Fruit fly (Drosophila melanogaster) whole organism, embryonic: Measurements from ENCODE around the gene CG31898.

ENCODE experiments used
- Abd-B ChIP-seq: fragments of 200-800 bp; sonication (Bioruptor generic); optimal IDR thresholded peaks from 2 replicates; lab custom pipeline; 2018; ENCODE audit warnings: missing biosample characterization, mild to moderate bottlenecking, missing genetic modification characterization, moderate library complexity
- Atf-2 ChIP-seq: fragments of 200-800 bp; sonication (Bioruptor generic); optimal IDR thresholded peaks from 2 replicates; lab custom pipeline; 2016; ENCODE audit warnings: missing biosample characterization, missing genetic modification characterization
- Awh ChIP-seq: fragments of 200-800 bp; sonication (Bioruptor generic); IDR thresholded peaks from 2 replicates; pipeline ENCODE4, ENCODE4 v1.3.6; 2022; ENCODE audit warnings: missing biosample characterization, missing genetic modification characterization
- CG10267 ChIP-seq: fragments of 200-800 bp; sonication (Bioruptor generic); optimal IDR thresholded peaks from 2 replicates; lab custom pipeline; 2018; ENCODE audit warnings: missing biosample characterization, mild to moderate bottlenecking, missing genetic modification characterization, moderate library complexity
- CG10274 ChIP-seq: fragments of 200-800 bp; sonication (Bioruptor generic); optimal IDR thresholded peaks from 3 replicates; lab custom pipeline; 2017; ENCODE audit warnings: missing biosample characterization, mild to moderate bottlenecking, missing genetic modification characterization
- CG11504 ChIP-seq: fragments of 200-800 bp; sonication (Bioruptor generic); optimal IDR thresholded peaks from 3 replicates; lab custom pipeline; 2019; ENCODE audit warnings: missing biosample characterization, mild to moderate bottlenecking, missing genetic modification characterization, moderate library complexity
- CG12071 ChIP-seq: fragments of 200-800 bp; sonication (Bioruptor generic); optimal IDR thresholded peaks from 3 replicates; lab custom pipeline; 2018; ENCODE audit warnings: missing biosample characterization, mild to moderate bottlenecking, missing genetic modification characterization
- CG12155 ChIP-seq: fragments of 200-800 bp; sonication (Bioruptor generic); optimal IDR thresholded peaks from 3 replicates; lab custom pipeline; 2016; ENCODE audit warnings: missing biosample characterization, missing genetic modification characterization
- CG14860 ChIP-seq: fragments of 200-800 bp; sonication (Bioruptor generic); IDR thresholded peaks from 3 replicates; pipeline ENCODE4 v1.3.6; 2022; ENCODE audit warnings: missing biosample characterization, missing genetic modification characterization; ENCODE audit not compliant: partially characterized antibody
- CG17328 ChIP-seq: fragments of 200-800 bp; sonication (Bioruptor generic); IDR thresholded peaks from 2 replicates; pipeline ENCODE4 v1.3.6; 2022; ENCODE audit warnings: missing biosample characterization, missing genetic modification characterization
- CG17361 ChIP-seq: fragments of 200-800 bp; sonication (Bioruptor generic); IDR thresholded peaks from 3 replicates; pipeline ENCODE4 v1.3.6; 2022; ENCODE audit warnings: missing biosample characterization, missing genetic modification characterization
- CG17829 ChIP-seq: fragments of 200-800 bp; optimal IDR thresholded peaks from 2 replicates; lab custom pipeline; 2019; ENCODE audit warnings: missing biosample characterization, mild to moderate bottlenecking, missing genetic modification characterization, moderate library complexity
- CG32532 ChIP-seq: fragments of 200-800 bp; sonication (Bioruptor generic); IDR thresholded peaks from 2 replicates; pipeline ENCODE4 v1.3.6; 2022; ENCODE audit warnings: missing biosample characterization, missing genetic modification characterization
- CG3281 ChIP-seq: fragments of 200-800 bp; sonication (Bioruptor generic); optimal IDR thresholded peaks from 3 replicates; lab custom pipeline; 2017; ENCODE audit warnings: missing biosample characterization, mild to moderate bottlenecking, missing genetic modification characterization
- CG3847 ChIP-seq: fragments of 200-800 bp; sonication (Bioruptor generic); IDR thresholded peaks from 2 replicates; pipeline ENCODE4 v1.3.6; 2022; ENCODE audit warnings: missing biosample characterization, missing genetic modification characterization
- CG42726 ChIP-seq: fragments of 200-800 bp; sonication (Bioruptor generic); IDR thresholded peaks from 2 replicates; pipeline ENCODE4 v1.3.6; 2022; ENCODE audit warnings: missing biosample characterization, missing genetic modification characterization; ENCODE audit not compliant: partially characterized antibody
- CG6854 ChIP-seq: fragments of 200-800 bp; sonication (Bioruptor generic); optimal IDR thresholded peaks from 3 replicates; lab custom pipeline; 2017; ENCODE audit warnings: missing biosample characterization, mild to moderate bottlenecking, missing genetic modification characterization
- CG7745 ChIP-seq: fragments of 200-800 bp; sonication (Bioruptor generic); optimal IDR thresholded peaks from 2 replicates; lab custom pipeline; 2018; ENCODE audit warnings: missing biosample characterization, mild to moderate bottlenecking, missing genetic modification characterization, moderate library complexity
- CG7839 ChIP-seq: fragments of 200-800 bp; sonication (Bioruptor generic); optimal IDR thresholded peaks from 3 replicates; lab custom pipeline; 2018; ENCODE audit warnings: missing biosample characterization, mild to moderate bottlenecking, missing genetic modification characterization, moderate library complexity
- CG7963 ChIP-seq: fragments of 200-800 bp; sonication (Bioruptor generic); IDR thresholded peaks from 3 replicates; pipeline ENCODE4 v1.3.6; 2022; ENCODE audit warnings: missing biosample characterization, missing genetic modification characterization; ENCODE audit not compliant: partially characterized antibody
- CG8359 ChIP-seq: fragments of 200-800 bp; sonication (Bioruptor generic); optimal IDR thresholded peaks from 2 replicates; lab custom pipeline; 2017; ENCODE audit warnings: missing biosample characterization, mild to moderate bottlenecking, missing genetic modification characterization, borderline replicate concordance
- CG8388 ChIP-seq: fragments of 200-800 bp; sonication (Bioruptor generic); optimal IDR thresholded peaks from 2 replicates; lab custom pipeline; 2019; ENCODE audit warnings: missing biosample characterization, mild to moderate bottlenecking, missing genetic modification characterization, moderate library complexity
- CG9437 ChIP-seq: fragments of 200-800 bp; sonication (Bioruptor generic); optimal IDR thresholded peaks from 2 replicates; lab custom pipeline; 2018; ENCODE audit warnings: missing biosample characterization, mild to moderate bottlenecking, missing genetic modification characterization
- Dip2 ChIP-seq: fragments of 200-800 bp; sonication (Bioruptor generic); IDR thresholded peaks from 2 replicates; pipeline ENCODE4 v1.3.6; 2022; ENCODE audit warnings: missing biosample characterization, missing genetic modification characterization
- Gug ChIP-seq: fragments of 200-800 bp; sonication (Bioruptor generic); IDR thresholded peaks from 4 replicates; pipeline ENCODE4 v1.3.6; 2022; ENCODE audit warnings: missing biosample characterization, missing genetic modification characterization
- HHEX ChIP-seq: fragments of 200-800 bp; sonication (Bioruptor generic); optimal IDR thresholded peaks from 3 replicates; lab custom pipeline; 2017; ENCODE audit warnings: missing biosample characterization, mild to moderate bottlenecking, missing genetic modification characterization, missing genetic modification reagents
- Hey ChIP-seq: fragments of 200-800 bp; sonication (Bioruptor generic); optimal IDR thresholded peaks from 3 replicates; lab custom pipeline; 2018; ENCODE audit warnings: missing biosample characterization, mild to moderate bottlenecking, missing genetic modification characterization
- HmgZ ChIP-seq: fragments of 200-800 bp; sonication (Bioruptor generic); optimal IDR thresholded peaks from 2 replicates; lab custom pipeline; 2018; ENCODE audit warnings: missing biosample characterization, mild to moderate bottlenecking, missing genetic modification characterization
- Hsf ChIP-seq: fragments of 200-800 bp; sonication (Bioruptor generic); optimal IDR thresholded peaks from 3 replicates; lab custom pipeline; 2016; ENCODE audit warnings: missing biosample characterization, missing genetic modification characterization
- Max ChIP-seq: fragments of 200-800 bp; sonication (Bioruptor generic); optimal IDR thresholded peaks from 2 replicates; lab custom pipeline; 2016; ENCODE audit warnings: missing biosample characterization, mild to moderate bottlenecking, missing genetic modification characterization
- Pdp1 ChIP-seq, 2 experiments: fragments of 200-800 bp; sonication (Bioruptor generic); optimal IDR thresholded peaks; 3 replicates each; lab custom pipeline; 2016; ENCODE audit warnings: missing biosample characterization in 2 of 2, missing genetic modification characterization in 2 of 2, mild to moderate bottlenecking in 1 of 2, moderate library complexity in 1 of 2
- Spps ChIP-seq: fragments of 200-800 bp; sonication (Bioruptor generic); optimal IDR thresholded peaks from 2 replicates; lab custom pipeline; 2018; ENCODE audit warnings: missing biosample characterization, mild to moderate bottlenecking, missing genetic modification characterization
- Taf1 ChIP-seq: fragments of 200-800 bp; sonication (Bioruptor generic); IDR thresholded peaks from 2 replicates; pipeline ENCODE4 v1.3.6; 2022; ENCODE audit warnings: missing biosample characterization, missing genetic modification characterization
- Xrp1 ChIP-seq: fragments of 200-800 bp; sonication (Bioruptor generic); IDR thresholded peaks from 2 replicates; pipeline ENCODE4 v1.3.6; 2022; ENCODE audit warnings: missing biosample characterization, missing genetic modification characterization
- ac ChIP-seq: fragments of 200-800 bp; sonication (Bioruptor generic); optimal IDR thresholded peaks from 3 replicates; lab custom pipeline; 2017; ENCODE audit warnings: missing biosample characterization, mild to moderate bottlenecking, missing genetic modification characterization
- br ChIP-seq: fragments of >200 bp; optimal IDR thresholded peaks from 2 replicates; lab custom pipeline; 2017
- cad ChIP-seq: fragments of >200 bp; optimal IDR thresholded peaks from 2 replicates; lab custom pipeline; 2017; ENCODE audit warnings: missing biosample characterization, missing genetic modification characterization
- dan ChIP-seq: fragments of 200-800 bp; sonication (Bioruptor generic); IDR thresholded peaks from 2 replicates; pipeline ENCODE4 v1.3.6; 2022; ENCODE audit warnings: missing biosample characterization, missing genetic modification characterization
- eyg ChIP-seq: fragments of 200-800 bp; sonication (Bioruptor generic); optimal IDR thresholded peaks from 3 replicates; lab custom pipeline; 2016; ENCODE audit warnings: missing biosample characterization, missing genetic modification characterization
- ham ChIP-seq: fragments of 200-800 bp; sonication (Bioruptor generic); IDR thresholded peaks from 2 replicates; pipeline ENCODE4 v1.3.6; 2022; ENCODE audit warnings: missing biosample characterization, missing genetic modification characterization
- mirr ChIP-seq: fragments of 200-800 bp; sonication (Bioruptor generic); optimal IDR thresholded peaks from 3 replicates; lab custom pipeline; 2018; ENCODE audit warnings: missing biosample characterization, mild to moderate bottlenecking, missing genetic modification characterization
- nmo ChIP-seq: fragments of 200-800 bp; sonication (Bioruptor generic); optimal IDR thresholded peaks from 2 replicates; lab custom pipeline; 2018; ENCODE audit warnings: missing biosample characterization, mild to moderate bottlenecking, missing genetic modification characterization, moderate library complexity
- nom ChIP-seq: fragments of 200-800 bp; sonication (Bioruptor generic); optimal IDR thresholded peaks from 2 replicates; lab custom pipeline; 2017; ENCODE audit warnings: missing biosample characterization, missing genetic modification characterization, mild to moderate bottlenecking, moderate library complexity, missing genetic modification reagents
- peb ChIP-seq: fragments of 200-800 bp; sonication (Bioruptor generic); IDR thresholded peaks from 2 replicates; pipeline ENCODE4 v1.3.6; 2022; ENCODE audit warnings: missing biosample characterization, missing genetic modification characterization
- ranshi ChIP-seq: fragments of 200-800 bp; sonication (Bioruptor generic); IDR thresholded peaks from 2 replicates; pipeline ENCODE4 v1.3.6; 2022; ENCODE audit warnings: missing biosample characterization, missing genetic modification characterization
- slbo ChIP-seq: fragments of 200-800 bp; sonication (Bioruptor generic); IDR thresholded peaks from 2 replicates; pipeline ENCODE4 v1.3.6; 2022; ENCODE audit warnings: missing biosample characterization, missing genetic modification characterization
- stc ChIP-seq: fragments of 200-800 bp; sonication (Bioruptor generic); IDR thresholded peaks from 2 replicates; pipeline ENCODE4 v1.3.6; 2022; ENCODE audit warnings: missing biosample characterization, missing genetic modification characterization
- tap ChIP-seq: fragments of 200-800 bp; optimal IDR thresholded peaks from 3 replicates; lab custom pipeline; 2019; ENCODE audit warnings: missing biosample characterization, mild to moderate bottlenecking, missing genetic modification characterization, moderate library complexity
- twi ChIP-seq: fragments of 200-800 bp; optimal IDR thresholded peaks from 2 replicates; lab custom pipeline; 2019; ENCODE audit warnings: missing biosample characterization, mild to moderate bottlenecking, missing genetic modification characterization, moderate library complexity
- zen ChIP-seq: fragments of 200-800 bp; sonication (Bioruptor generic); optimal IDR thresholded peaks from 3 replicates; lab custom pipeline; 2018; ENCODE audit warnings: missing biosample characterization, mild to moderate bottlenecking, missing genetic modification characterization, moderate library complexity

Gene CG31898

dm6 chr2L:8384108-8384601, 16.1 kb upstream of the CG31898 start, which contains the start of the genes Dad1 and CG13384 (continued):
- peak; percentile 49 to 74 for TF ChIP-seq Pdp1 (GFP tag; optimal IDR thresholded peaks at IDR 0.05; lab: Kevin White, UChicago)
- peak; percentile 52 for TF ChIP-seq mirr (GFP tag; lab: Kevin White, UChicago)
- TF ChIP-seq Gug (GFP tag; lab: Robert Waterston, UW), result peak; percentile 78
- TF ChIP-seq CG14860 (GFP tag; lab: Robert Waterston, UW), result no peak
- TF ChIP-seq CG7839 (tag; lab: Kevin White, UChicago), result peak; percentile 96
- peak; percentile 63 for TF ChIP-seq dan (GFP tag; lab: Robert Waterston, UW)
- TF ChIP-seq Max (GFP tag; lab: Kevin White, UChicago), result peak; percentile 84
- TF ChIP-seq cad (GFP tag; lab: Kevin White, UChicago), result no peak
- TF ChIP-seq CG42726 (GFP tag; lab: Robert Waterston, UW), result peak; percentile 49; the same call in 1 of the 2 replicates
- peak; percentile 68 for TF ChIP-seq Awh (GFP tag; lab: Robert Waterston, UW)
- TF ChIP-seq CG7745 (tag; lab: Kevin White, UChicago), result no peak
- no peak for TF ChIP-seq Hey (tag; lab: Kevin White, UChicago)
- TF ChIP-seq CG17361 (GFP tag; lab: Robert Waterston, UW), result peak; percentile 98
- peak; percentile 94 for TF ChIP-seq CG3847 (GFP tag; lab: Robert Waterston, UW)
- peak; percentile 94 for TF ChIP-seq Abd-B (GFP tag; lab: Kevin White, UChicago)
- peak; percentile 84 for TF ChIP-seq nom (GFP tag; lab: Kevin White, UChicago)
- peak; percentile 74; the same call in 1 of the 2 replicates for TF ChIP-seq ham (GFP tag; lab: Robert Waterston, UW)
- peak; percentile 92 for TF ChIP-seq CG10267 (tag; lab: Kevin White, UChicago)
- peak; percentile 89 for TF ChIP-seq CG11504 (tag; lab: Kevin White, UChicago)
- TF ChIP-seq eyg (GFP tag; lab: Kevin White, UChicago), result no peak
- TF ChIP-seq Xrp1 (GFP tag; lab: Robert Waterston, UW), result peak; percentile 94
- no peak for TF ChIP-seq br (lab: Kevin White, UChicago)
- TF ChIP-seq CG12071 (GFP tag; lab: Kevin White, UChicago), result peak; percentile 10
- TF ChIP-seq CG7963 (GFP tag; lab: Robert Waterston, UW), result no peak
- TF ChIP-seq CG10274 (GFP tag; lab: Kevin White, UChicago), result peak; percentile 50
- peak; percentile 86 for TF ChIP-seq HmgZ (tag; lab: Kevin White, UChicago)
- peak; percentile 96 for TF ChIP-seq CG17829
- peak; percentile 87 for TF ChIP-seq CG9437
- peak; percentile 89 for TF ChIP-seq stc
- TF ChIP-seq CG3281 (GFP tag; lab: Kevin White, UChicago), result peak; percentile 95
- peak; percentile 21 for TF ChIP-seq Atf-2 (GFP tag; lab: Kevin White, UChicago)
- TF ChIP-seq Spps (tag; lab: Kevin White, UChicago), result peak; percentile 82
- peak; percentile 51 for TF ChIP-seq CG8359 (GFP tag; lab: Kevin White, UChicago)
- TF ChIP-seq Dip2 (GFP tag; lab: Robert Waterston, UW), result 0 out of 2 replicates have a peak, but pooled peaks have one; percentile 35
- no peak for TF ChIP-seq ac (GFP tag; lab: Kevin White, UChicago)
- peak; percentile 90 for TF ChIP-seq CG8388 (GFP tag; lab: Kevin White, UChicago)
- TF ChIP-seq CG6854 (GFP tag; lab: Kevin White, UChicago), result peak; percentile 88
- TF ChIP-seq ranshi (GFP tag; lab: Robert Waterston, UW), result peak; percentile 89
- TF ChIP-seq Hsf, result peak; percentile 90
- TF ChIP-seq nmo (GFP tag; lab: Kevin White, UChicago), result peak; percentile 96
- TF ChIP-seq zen (tag; lab: Kevin White, UChicago), result peak; percentile 89
- TF ChIP-seq tap, result peak; percentile 90
- peak; percentile 87 for TF ChIP-seq CG17328
- TF ChIP-seq Taf1, result peak; percentile 83
- TF ChIP-seq HHEX (GFP tag; lab: Kevin White, UChicago), result peak; percentile 79
- TF ChIP-seq CG12155 (GFP tag; lab: Kevin White, UChicago), result peak; percentile 90
- TF ChIP-seq peb (GFP tag; lab: Robert Waterston, UW), result peak; percentile 85
- TF ChIP-seq CG32532 (GFP tag; lab: Robert Waterston, UW), result peak; percentile 96
- TF ChIP-seq twi (tag; lab: Kevin White, UChicago), result peak; percentile 90
- peak; percentile 96 for TF ChIP-seq slbo
